Worm (Caenorhabditis elegans) whole organism, L4/young adult: Measurements from ENCODE around the gene F35F10.6.

Experiments used
- dao-5 ChIP-seq: sonication (generic microtip); optimal IDR thresholded peaks from 2 replicates; lab custom pipeline; 2016; ENCODE audit warnings: missing genotype, missing genetic modification characterization, moderate library complexity, missing compliant biosample characterization
- him-1 ChIP-seq: sonication (generic microtip); optimal IDR thresholded peaks from 2 replicates; lab custom pipeline; 2016; ENCODE audit warnings: missing genotype, missing genetic modification reagents, missing genetic modification characterization, missing compliant biosample characterization

ce11 chrV:3273577-3274100, 15.5 kb downstream of the F35F10.6 start, which contains the start of gene T28A11.4:
- TF ChIP-seq him-1 (tag; lab: Kevin White, UChicago) (no peak), dao-5 (tag; lab: Kevin White, UChicago) (no peak)
